Fruit fly (Drosophila melanogaster): ENCODE results near the gene grn.

The grn gene

DNA sequence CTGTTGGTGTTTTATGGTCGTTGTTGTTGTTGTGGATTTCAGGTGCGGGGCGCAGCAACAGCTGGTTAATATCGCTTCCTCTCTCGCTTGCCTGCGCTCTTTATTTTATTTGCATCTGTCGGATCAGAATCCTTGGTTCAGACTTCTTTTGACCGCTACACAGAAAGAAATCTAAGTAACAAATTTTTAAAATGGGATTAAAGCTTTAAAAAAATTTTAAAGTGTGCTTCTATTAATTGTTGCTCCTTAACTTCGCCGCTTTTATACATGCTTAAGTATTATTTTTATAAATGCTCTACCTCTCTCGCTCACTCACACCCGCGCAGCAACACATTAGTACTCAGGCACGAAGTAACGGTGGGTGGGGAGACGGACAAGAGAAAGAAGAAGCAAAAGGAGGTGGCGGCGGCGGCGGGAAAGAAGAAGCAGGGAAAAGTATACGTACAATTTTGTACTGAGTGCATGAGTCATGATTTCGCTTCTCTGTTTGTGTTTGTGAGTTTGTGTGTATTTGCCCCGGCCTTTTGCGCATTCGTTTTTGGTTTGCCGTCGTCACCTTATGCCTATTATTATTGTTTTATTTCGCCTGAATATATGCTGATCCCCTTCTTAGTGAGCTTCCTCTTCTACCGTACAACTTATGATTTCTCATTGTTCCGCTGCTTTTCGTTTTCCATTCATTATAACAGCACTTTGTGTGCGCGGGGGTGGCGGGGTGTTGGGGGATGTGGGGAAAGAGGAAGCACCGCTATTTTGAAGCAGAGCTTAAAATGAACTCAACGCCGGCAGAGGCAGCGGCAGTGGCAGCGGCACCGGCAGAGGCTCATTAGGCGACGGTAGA lies 67.2 kb downstream of the grn start (continued):
- TF ChIP-seq pfk (GFP tag; optimal IDR thresholded peaks at IDR 0.05) (no peak), repo (GFP tag; optimal IDR thresholded peaks at IDR 0.05) (peak; percentile 72), CG34224 (GFP tag; IDR thresholded peaks at IDR 0.05; ENCODE audit: partially characterized antibody) (no peak), schlank (tag; optimal IDR thresholded peaks at IDR 0.05) (peak; percentile 32), CG8388 (GFP tag; optimal IDR thresholded peaks at IDR 0.05) (peak; percentile 76), CG34376 (GFP tag; optimal IDR thresholded peaks at IDR 0.05) (peak; percentile 21), psq (GFP tag; optimal IDR thresholded peaks at IDR 0.05) (peak; percentile 66), MBD-R2 (GFP tag; IDR thresholded peaks at IDR 0.05) (peak; percentile 44), CG12942 (GFP tag; optimal IDR thresholded peaks at IDR 0.05) (peak; percentile 65), CG34422 (GFP tag; IDR thresholded peaks at IDR 0.05) (peak; percentile 81), CG4617 (GFP tag; optimal IDR thresholded peaks at IDR 0.05; ENCODE audit: borderline replicate concordance) (peak; percentile 41), CG7928 (GFP tag; optimal IDR thresholded peaks at IDR 0.05) (peak; percentile 29), CG3407 (GFP tag; optimal IDR thresholded peaks at IDR 0.05) (peak; percentile 62), Sry-β (GFP tag; optimal IDR thresholded peaks at IDR 0.05) (peak; percentile 12), Scr (GFP tag; IDR thresholded peaks at IDR 0.05; ENCODE audit: partially characterized antibody) (no peak), da (GFP tag; optimal IDR thresholded peaks at IDR 0.05) (peak; percentile 71), CrebB (tag; optimal IDR thresholded peaks at IDR 0.05) (peak; percentile 46), caup (GFP tag; optimal IDR thresholded peaks at IDR 0.05; ENCODE audit: severe bottlenecking) (peak; percentile 76), bab2 (GFP tag; optimal IDR thresholded peaks at IDR 0.05) (peak; percentile 69), ham (GFP tag; IDR thresholded peaks at IDR 0.05) (0 out of 2 replicates have a peak, but pooled peaks have one; percentile 49), Lim3 (GFP tag; IDR thresholded peaks at IDR 0.05) (no peak), bbx (GFP tag; IDR thresholded peaks at IDR 0.05; ENCODE audit: partially characterized antibody) (no peak), gsb-n (tag; optimal IDR thresholded peaks at IDR 0.05) (peak; percentile 78), CG3995 (GFP tag; optimal IDR thresholded peaks at IDR 0.05) (peak; percentile 14), Elba2 (GFP tag; optimal IDR thresholded peaks at IDR 0.05) (no peak), Dbx (GFP tag; IDR thresholded peaks at IDR 0.05) (peak; percentile 76), CG5953 (GFP tag; IDR thresholded peaks at IDR 0.05) (peak; percentile 65), zen2 (GFP tag; IDR thresholded peaks at IDR 0.05; ENCODE audit: partially characterized antibody) (no peak), aop (GFP tag; IDR thresholded peaks at IDR 0.05) (no peak), en (GFP tag; optimal IDR thresholded peaks at IDR 0.05) (peak; percentile 53), MTF-1 (GFP tag; optimal IDR thresholded peaks at IDR 0.05; ENCODE audit: borderline replicate concordance) (peak; percentile 54), CG13287 (GFP tag; IDR thresholded peaks at IDR 0.05; ENCODE audit: partially characterized antibody) (no peak), toy (GFP tag; IDR thresholded peaks at IDR 0.05) (0 out of 2 replicates have a peak, but pooled peaks have one; percentile 25), CG15011 (GFP tag; optimal IDR thresholded peaks at IDR 0.05) (peak; percentile 82), CG11456 (GFP tag; IDR thresholded peaks at IDR 0.05) (peak; percentile 81), crol (GFP tag; IDR thresholded peaks at IDR 0.05) (peak; percentile 91), her (GFP tag; optimal IDR thresholded peaks at IDR 0.05) (peak; percentile 62), Drgx (GFP tag; IDR thresholded peaks at IDR 0.05) (peak; percentile 71), rib (GFP tag; IDR thresholded peaks at IDR 0.05) (peak; percentile 57), ro (GFP tag; IDR thresholded peaks at IDR 0.05) (0 out of 2 replicates have a peak, but pooled peaks have one; percentile 25), CkIIα-i1 (GFP tag; IDR thresholded peaks at IDR 0.05) (no peak), CG11723 (GFP tag; optimal IDR thresholded peaks at IDR 0.05) (peak; percentile 56), CG31224 (GFP tag; IDR thresholded peaks at IDR 0.05) (peak; percentile 69), gce (GFP tag; IDR thresholded peaks at IDR 0.05) (peak; percentile 77; the same call in 1 of the 3 replicates), CG9932 (GFP tag; IDR thresholded peaks at IDR 0.05) (peak; percentile 59), sima (GFP tag; optimal IDR thresholded peaks at IDR 0.05) (peak; percentile 34), CG12219 (GFP tag; optimal IDR thresholded peaks at IDR 0.05) (peak; percentile 60), odd (GFP tag; optimal IDR thresholded peaks at IDR 0.05) (peak; percentile 58), CG11398 (GFP tag; optimal IDR thresholded peaks at IDR 0.05) (peak; percentile 34)

Data from whole organism, embryonic.